Fruit fly (Drosophila melanogaster) whole organism: ENCODE data around the gene CG42718.

Experiments used
- CG8478 ChIP-seq: fragments of >200 bp; optimal IDR thresholded peaks from 2 replicates; lab custom pipeline; 2018; ENCODE audit warnings: inconsistent platforms
- Dll ChIP-seq: fragments of >200 bp; optimal IDR thresholded peaks from 2 replicates; lab custom pipeline; 2017
- EcR ChIP-seq, 2 experiments: fragments of >200 bp; optimal IDR thresholded peaks; 2 replicates each; lab custom pipeline; 2017; ENCODE audit warnings: missing biosample characterization in 2 of 2, missing genetic modification characterization in 2 of 2, missing genetic modification reagents in 2 of 2
- pan ChIP-seq: fragments of >200 bp; optimal IDR thresholded peaks from 2 replicates; lab custom pipeline; 2017
- psq ChIP-seq: fragments of >200 bp; optimal IDR thresholded peaks from 2 replicates; lab custom pipeline; 2017
- usp ChIP-seq: fragments of >200 bp; optimal IDR thresholded peaks from 2 replicates; lab custom pipeline; 2017; ENCODE audit warnings: missing biosample characterization, missing genetic modification characterization, mixed read lengths

DNA sequence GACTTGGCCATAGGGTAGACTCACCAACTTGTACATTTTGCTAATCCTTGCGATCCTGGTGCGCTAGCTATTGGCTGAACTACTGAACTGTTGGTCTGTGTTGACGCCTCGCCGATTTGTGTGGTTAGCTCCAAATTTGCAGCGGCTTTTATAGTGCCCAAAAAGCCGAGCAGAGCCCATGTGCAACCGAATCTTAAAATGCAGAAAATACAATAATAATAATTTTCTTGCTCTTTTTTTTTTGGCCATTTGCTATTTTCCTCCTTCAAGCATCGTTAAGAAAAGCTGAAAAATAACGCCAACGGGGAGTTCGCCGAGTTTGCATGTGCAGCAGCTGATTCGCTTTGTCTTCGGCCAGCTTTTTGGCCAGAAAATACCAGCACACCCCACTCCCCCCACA lies 12.7 kb downstream of the CG42718 start, which contains the start of gene CG13042:
- TF ChIP-seq CG8478 (no peak), EcR (GFP tag; optimal IDR thresholded peaks at IDR 0.05; lab: Kevin White, UChicago) (no peak), Dll (lab: Kevin White, UChicago) (no peak), psq (lab: Kevin White, UChicago) (no peak), usp (GFP tag; lab: Kevin White, UChicago) (no peak), pan (lab: Kevin White, UChicago) (no peak)
